Worm (Caenorhabditis elegans) whole organism, late embryonic: ENCODE results near the gene C18D1.2.

Source experiments
- K02D7.2 ChIP-seq: sonication (generic microtip); optimal IDR thresholded peaks from 2 replicates; lab custom pipeline; 2017; ENCODE audit warnings: mild to moderate bottlenecking, missing genetic modification characterization, missing compliant biosample characterization
- ama-1 ChIP-seq: fragments of 150-350 bp; optimal IDR thresholded peaks from 2 replicates; lab custom pipeline; 2014
- ceh-14 ChIP-seq: sonication (generic microtip); optimal IDR thresholded peaks from 2 replicates; lab custom pipeline; 2016; ENCODE audit warnings: missing genotype, missing genetic modification characterization, missing compliant biosample characterization
- ceh-18 ChIP-seq: sonication (generic microtip); optimal IDR thresholded peaks from 2 replicates; lab custom pipeline; 2016; ENCODE audit warnings: missing genetic modification characterization, missing compliant biosample characterization
- ceh-19 ChIP-seq: fragments of 200-800 bp; sonication (Bioruptor generic); optimal IDR thresholded peaks from 2 replicates; lab custom pipeline; 2018; ENCODE audit warnings: mild to moderate bottlenecking, missing genetic modification characterization, missing compliant biosample characterization
- ceh-6 ChIP-seq: fragments of 200-800 bp; sonication (Bioruptor generic); optimal IDR thresholded peaks from 2 replicates; lab custom pipeline; 2018; ENCODE audit warnings: mild to moderate bottlenecking, missing genetic modification characterization, missing compliant biosample characterization
- che-1 ChIP-seq: sonication (generic microtip); optimal IDR thresholded peaks from 2 replicates; lab custom pipeline; 2016; ENCODE audit warnings: mild to moderate bottlenecking, missing genetic modification characterization, missing compliant biosample characterization
- dmd-4 ChIP-seq: sonication (generic microtip); optimal IDR thresholded peaks from 2 replicates; lab custom pipeline; 2016; ENCODE audit warnings: borderline replicate concordance, missing genetic modification characterization, missing compliant biosample characterization
- elt-4 ChIP-seq: sonication (generic microtip); optimal IDR thresholded peaks from 2 replicates; lab custom pipeline; 2016; ENCODE audit warnings: missing genetic modification characterization, missing compliant biosample characterization
- eyg-1 ChIP-seq: sonication (generic microtip); optimal IDR thresholded peaks from 2 replicates; lab custom pipeline; 2016; ENCODE audit warnings: missing genotype, missing genetic modification characterization, missing compliant biosample characterization
- fkh-10 ChIP-seq: fragments of 150-350 bp; optimal IDR thresholded peaks from 2 replicates; lab custom pipeline; 2014; ENCODE audit warnings: missing biosample characterization, missing genetic modification reagents, missing genetic modification characterization
- gmeb-2 ChIP-seq: sonication (generic microtip); optimal IDR thresholded peaks from 2 replicates; lab custom pipeline; 2016; ENCODE audit warnings: missing genetic modification characterization, inconsistent platforms, missing compliant biosample characterization
- hlh-13 ChIP-seq: fragments of 200-800 bp; sonication (Bioruptor generic); optimal IDR thresholded peaks from 2 replicates; lab custom pipeline; 2018; ENCODE audit warnings: mild to moderate bottlenecking, missing genetic modification characterization, missing compliant biosample characterization
- hlh-6 ChIP-seq: sonication (generic microtip); optimal IDR thresholded peaks from 2 replicates; lab custom pipeline; 2016; ENCODE audit warnings: missing genotype, missing genetic modification characterization, missing compliant biosample characterization
- hlh-8 ChIP-seq: sonication (generic microtip); optimal IDR thresholded peaks from 2 replicates; lab custom pipeline; 2016; ENCODE audit warnings: missing genotype, missing genetic modification characterization, missing compliant biosample characterization
- lin-11 ChIP-seq: fragments of 200-800 bp; sonication (Bioruptor generic); optimal IDR thresholded peaks from 2 replicates; lab custom pipeline; 2018; ENCODE audit warnings: mild to moderate bottlenecking, missing genetic modification characterization, missing compliant biosample characterization
- madf-2 ChIP-seq: sonication (generic microtip); optimal IDR thresholded peaks from 2 replicates; lab custom pipeline; 2017; ENCODE audit warnings: missing genetic modification characterization, missing compliant biosample characterization
- nfya-1 ChIP-seq: sonication (generic microtip); optimal IDR thresholded peaks from 2 replicates; lab custom pipeline; 2017; ENCODE audit warnings: missing genetic modification characterization, mild to moderate bottlenecking, missing compliant biosample characterization, antibody characterized with exemption, moderate library complexity
- nhr-11 ChIP-seq: fragments of 150-350 bp; optimal IDR thresholded peaks from 2 replicates; lab custom pipeline; 2014; ENCODE audit warnings: missing biosample characterization, missing genetic modification characterization
- nhr-232 ChIP-seq: sonication (generic microtip); optimal IDR thresholded peaks from 2 replicates; lab custom pipeline; 2016; ENCODE audit warnings: missing genetic modification characterization, missing compliant biosample characterization
- odd-2 ChIP-seq: sonication (generic microtip); optimal IDR thresholded peaks from 2 replicates; lab custom pipeline; 2017; ENCODE audit warnings: antibody characterized with exemption, mild to moderate bottlenecking, missing genetic modification characterization, missing compliant biosample characterization
- pag-3 ChIP-seq: sonication (generic microtip); optimal IDR thresholded peaks from 2 replicates; lab custom pipeline; 2016; ENCODE audit warnings: missing compliant biosample characterization, missing genetic modification characterization, borderline replicate concordance
- pax-1 ChIP-seq: fragments of 150-350 bp; optimal IDR thresholded peaks from 2 replicates; lab custom pipeline; 2014; ENCODE audit warnings: missing biosample characterization, missing genetic modification characterization
- pha-2 ChIP-seq: sonication (generic microtip); optimal IDR thresholded peaks from 2 replicates; lab custom pipeline; 2017; ENCODE audit warnings: mild to moderate bottlenecking, missing genetic modification characterization, missing compliant biosample characterization
- pros-1 ChIP-seq: fragments of 150-350 bp; optimal IDR thresholded peaks from 2 replicates; lab custom pipeline; 2014; ENCODE audit warnings: missing biosample characterization, missing genetic modification reagents, missing genetic modification characterization
- rnt-1 ChIP-seq: sonication (generic microtip); optimal IDR thresholded peaks from 2 replicates; lab custom pipeline; 2016; ENCODE audit warnings: missing genetic modification characterization, missing compliant biosample characterization
- sdc-2 ChIP-seq: sonication (generic microtip); optimal IDR thresholded peaks from 2 replicates; lab custom pipeline; 2016; ENCODE audit warnings: missing genotype, missing genetic modification characterization, missing compliant biosample characterization
- sox-2 ChIP-seq: fragments of 200-800 bp; sonication (Bioruptor generic); IDR thresholded peaks from 2 replicates; pipeline ENCODE4 v1.3.6; 2022; ENCODE audit warnings: missing genetic modification reagents, missing genetic modification characterization, missing compliant biosample characterization
- sox-4 ChIP-seq: sonication (generic microtip); optimal IDR thresholded peaks from 2 replicates; lab custom pipeline; 2017; ENCODE audit warnings: mild to moderate bottlenecking, missing genetic modification characterization, inconsistent platforms, missing compliant biosample characterization
- tbx-7 ChIP-seq: sonication (generic microtip); optimal IDR thresholded peaks from 2 replicates; lab custom pipeline; 2016; ENCODE audit warnings: missing genotype, missing genetic modification characterization, missing compliant biosample characterization
- unc-3 ChIP-seq, 2 experiments: fragments of 200-800 bp in 1 of 2; sonication (Bioruptor generic) in 1 of 2; sonication (generic microtip) in 1 of 2; conservative IDR thresholded peaks in 1 of 2; optimal IDR thresholded peaks in 1 of 2; 2 replicates each; pipeline versions ENCODE4 v1.3.6 to Lab custom; 2016 to 2022; ENCODE audit warnings: missing compliant biosample characterization in 2 of 2, missing genetic modification characterization in 2 of 2, missing genetic modification reagents in 1 of 2
- unc-42 ChIP-seq: sonication (generic microtip); optimal IDR thresholded peaks from 2 replicates; lab custom pipeline; 2016; ENCODE audit warnings: missing genotype, missing genetic modification characterization, missing compliant biosample characterization
- unc-55 ChIP-seq: sonication (generic microtip); optimal IDR thresholded peaks from 2 replicates; lab custom pipeline; 2017; ENCODE audit warnings: missing biosample characterization, missing genetic modification reagents, missing genetic modification characterization
- unc-86 ChIP-seq: sonication (generic microtip); optimal IDR thresholded peaks from 2 replicates; lab custom pipeline; 2016; ENCODE audit warnings: missing genetic modification characterization, missing compliant biosample characterization
- ztf-16 ChIP-seq: sonication (generic microtip); optimal IDR thresholded peaks from 2 replicates; lab custom pipeline; 2017; ENCODE audit warnings: missing genetic modification characterization, missing compliant biosample characterization

C18D1.2 gene

ce11 chrII:10016013-10016412 is 40.8 kb upstream of the C18D1.2 start, which contains the start of gene lec-2:
Gene lec-2, minus strand, starts transcription at chrII:10016183.
- TF ChIP-seq gmeb-2 (tag; lab: Kevin White, UChicago) (no peak), ceh-14 (tag; lab: Kevin White, UChicago) (no peak), K02D7.2 (tag; lab: Kevin White, UChicago) (no peak), ceh-6 (GFP tag; lab: Kevin White, UChicago) (no peak), che-1 (no peak)

- TF ChIP-seq nhr-11 (tag; lab: Kevin White, UChicago), result no peak
- no peak for TF ChIP-seq pros-1
- no peak for TF ChIP-seq lin-11 (tag; lab: Kevin White, UChicago)
- TF ChIP-seq nfya-1, result no peak
- no peak for TF ChIP-seq pha-2
- no peak for TF ChIP-seq ama-1
- TF ChIP-seq hlh-6 (tag; lab: Kevin White, UChicago), result no peak
Observed at ce11 chrII:10017528-10017927, 39.3 kb upstream of the C18D1.2 start.

ce11 chrII:10019669-10020068 is 37.1 kb upstream of the C18D1.2 start:
- no peak for TF ChIP-seq sdc-2 (tag; lab: Kevin White, UChicago)
- TF ChIP-seq unc-86 (tag; lab: Kevin White, UChicago), result no peak
- no peak for TF ChIP-seq sox-4 (tag; lab: Kevin White, UChicago)
- TF ChIP-seq hlh-13 (GFP tag; lab: Kevin White, UChicago), result no peak
- no peak for TF ChIP-seq nfya-1
- no peak for TF ChIP-seq nhr-11 (tag; lab: Kevin White, UChicago)
- no peak for TF ChIP-seq nhr-232 (tag; lab: Kevin White, UChicago)
- no peak for TF ChIP-seq eyg-1
- TF ChIP-seq pag-3, result no peak
- no peak for TF ChIP-seq unc-3 (GFP tag; conservative IDR thresholded peaks at IDR 0.05; lab: Robert Waterston, UW)
- TF ChIP-seq unc-3 (tag; optimal IDR thresholded peaks at IDR 0.05; lab: Kevin White, UChicago), result no peak
- no peak for TF ChIP-seq hlh-8 (tag; lab: Kevin White, UChicago)
- TF ChIP-seq pros-1, result no peak
- no peak for TF ChIP-seq pax-1
- TF ChIP-seq tbx-7 (tag; lab: Kevin White, UChicago), result no peak
- no peak for TF ChIP-seq elt-4 (tag; lab: Kevin White, UChicago)
- TF ChIP-seq ztf-16 (tag; lab: Kevin White, UChicago), result no peak
- TF ChIP-seq odd-2, result no peak
- TF ChIP-seq fkh-10 (GFP tag; lab: Kevin White, UChicago), result no peak
- TF ChIP-seq madf-2, result no peak
- TF ChIP-seq ama-1, result no peak

- TF ChIP-seq unc-42 (tag; lab: Kevin White, UChicago) (peak; percentile 91), rnt-1 (tag; lab: Kevin White, UChicago) (no peak)
Observed at ce11 chrII:10021749-10022148, 35.0 kb upstream of the C18D1.2 start.

ce11 chrII:10025059-10025458 is 31.7 kb upstream of the C18D1.2 start:
- TF ChIP-seq fkh-10 (GFP tag; lab: Kevin White, UChicago) (no peak), ceh-14 (tag; lab: Kevin White, UChicago) (no peak), sox-2 (GFP tag; lab: Robert Waterston, UW) (no peak), unc-55 (GFP tag; lab: Kevin White, UChicago) (peak; percentile 93), ceh-19 (no peak), rnt-1 (tag; lab: Kevin White, UChicago) (peak; percentile 35)

- no peak for TF ChIP-seq dmd-4 (tag; lab: Kevin White, UChicago)
- TF ChIP-seq unc-42 (tag; lab: Kevin White, UChicago), result no peak
- no peak for TF ChIP-seq ceh-18
Observed at ce11 chrII:10028195-10028594, 28.6 kb upstream of the C18D1.2 start, which contains the start of gene F52H3.6. Gene F52H3.6, minus strand, starts transcription at chrII:10028422.
